Worm (Caenorhabditis elegans): ENCODE measurements around the gene Y102E9.3.

DNA sequence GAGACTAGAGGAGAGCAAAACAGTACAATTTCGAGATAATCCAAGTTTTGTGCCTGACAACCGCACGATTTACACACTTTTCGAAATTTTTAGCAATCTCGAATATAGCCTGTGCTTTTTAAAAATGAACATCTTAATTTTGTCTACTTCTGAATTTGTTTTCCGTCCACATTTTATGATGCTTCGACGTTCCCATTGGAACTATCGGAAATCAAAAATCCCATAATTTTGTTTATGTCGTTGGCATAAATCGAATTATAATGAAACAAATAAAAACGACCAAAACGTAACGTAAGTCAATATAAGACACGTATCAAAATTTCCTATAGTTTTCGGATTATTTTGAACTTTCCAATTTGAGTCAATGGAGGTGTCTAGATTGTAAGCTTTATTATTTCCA is 2.7 kb upstream of the Y102E9.3 start, which contains the start of gene K07E12.2:
- TF ChIP-seq fos-1 (tag; optimal IDR thresholded peaks at IDR 0.05): no peak
- no peak for TF ChIP-seq nhr-10 (tag; optimal IDR thresholded peaks at IDR 0.05)
- no peak for TF ChIP-seq lin-13 (GFP tag; optimal IDR thresholded peaks at IDR 0.05)
- no peak for TF ChIP-seq ztf-4 (tag; optimal IDR thresholded peaks at IDR 0.05)
- no peak for TF ChIP-seq Y55F3AM.14 (GFP tag; optimal IDR thresholded peaks at IDR 0.05)
- TF ChIP-seq dmd-4 (tag; optimal IDR thresholded peaks at IDR 0.05): no peak
- TF ChIP-seq nhr-6 (tag; optimal IDR thresholded peaks at IDR 0.05): no peak

Measured in whole organism, L2 larva.